Worm (Caenorhabditis elegans): Measurements from ENCODE around the gene F31F4.11.

DNA sequence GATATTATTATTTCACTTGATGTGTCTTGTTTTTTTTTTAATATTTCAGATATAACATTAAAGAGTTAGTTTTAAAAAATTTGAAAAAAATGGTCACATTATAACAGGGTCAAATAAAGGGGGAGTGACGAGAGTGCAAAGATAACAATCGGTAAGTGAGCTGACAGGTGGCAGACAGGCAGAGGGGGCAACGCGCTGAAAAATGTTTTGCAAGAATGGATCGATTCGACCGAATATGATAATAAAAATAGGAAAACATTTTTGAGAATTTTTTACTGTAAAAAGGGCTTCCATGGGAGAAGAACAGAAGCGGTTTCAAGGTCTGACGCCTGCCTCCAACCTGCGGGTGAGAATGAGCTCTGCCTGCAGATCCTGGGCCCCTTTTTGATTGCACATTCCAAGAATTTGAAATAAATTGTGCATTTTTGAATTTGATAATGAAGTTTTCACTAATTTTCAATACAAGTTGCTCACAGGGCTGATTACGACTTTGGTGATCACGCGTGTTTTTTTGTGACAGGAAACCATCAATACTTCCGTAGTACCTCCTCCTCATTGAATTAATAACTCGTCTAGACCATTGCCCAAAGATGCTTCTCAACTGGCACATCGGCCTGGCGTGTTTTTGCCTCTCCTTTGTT, 35.4 kb upstream of the F31F4.11 start, which contains the start of the genes ugt-29 and srx-5:
- TF ChIP-seq nhr-76 (tag; optimal IDR thresholded peaks at IDR 0.05) (no peak), sea-2 (GFP tag; optimal IDR thresholded peaks at IDR 0.05) (no peak), pqm-1 (tag; optimal IDR thresholded peaks at IDR 0.05) (no peak), nhr-23 (tag; optimal IDR thresholded peaks at IDR 0.05) (no peak), fkh-2 (tag; optimal IDR thresholded peaks at IDR 0.05) (no peak), elt-3 (tag; optimal IDR thresholded peaks at IDR 0.05) (no peak), ztf-11 (tag; optimal IDR thresholded peaks at IDR 0.05) (no peak), fkh-10 (GFP tag; optimal IDR thresholded peaks at IDR 0.05) (no peak)

Data from whole organism, L3 larva.